Worm (Caenorhabditis elegans) whole organism, midembryonic: Measurements from ENCODE around the gene ZK470.2.

Source experiments
- T22C8.4 ChIP-seq: fragments of 200-800 bp; sonication (Bioruptor generic); IDR thresholded peaks from 2 replicates; pipeline ENCODE4 v1.3.6; 2022; ENCODE audit warnings: missing genetic modification characterization, missing compliant biosample characterization
- cog-1 ChIP-seq: sonication (generic microtip); optimal IDR thresholded peaks from 2 replicates; lab custom pipeline; 2016; ENCODE audit warnings: missing genetic modification characterization, missing compliant biosample characterization
- flt-1 ChIP-seq: fragments of 200-800 bp; sonication (Bioruptor generic); IDR thresholded peaks from 2 replicates; pipeline ENCODE4 v1.3.6; 2022; ENCODE audit warnings: missing genetic modification characterization, missing compliant biosample characterization
- tab-1 ChIP-seq: fragments of 200-800 bp; sonication (Bioruptor generic); IDR thresholded peaks from 2 replicates; pipeline ENCODE4 v1.3.6; 2022; ENCODE audit warnings: missing genetic modification characterization, missing compliant biosample characterization
- ztf-29 ChIP-seq: fragments of 200-800 bp; sonication (Bioruptor generic); IDR thresholded peaks from 2 replicates; pipeline ENCODE4 v1.3.6; 2022; ENCODE audit warnings: missing genetic modification reagents, missing genetic modification characterization, missing compliant biosample characterization

DNA sequence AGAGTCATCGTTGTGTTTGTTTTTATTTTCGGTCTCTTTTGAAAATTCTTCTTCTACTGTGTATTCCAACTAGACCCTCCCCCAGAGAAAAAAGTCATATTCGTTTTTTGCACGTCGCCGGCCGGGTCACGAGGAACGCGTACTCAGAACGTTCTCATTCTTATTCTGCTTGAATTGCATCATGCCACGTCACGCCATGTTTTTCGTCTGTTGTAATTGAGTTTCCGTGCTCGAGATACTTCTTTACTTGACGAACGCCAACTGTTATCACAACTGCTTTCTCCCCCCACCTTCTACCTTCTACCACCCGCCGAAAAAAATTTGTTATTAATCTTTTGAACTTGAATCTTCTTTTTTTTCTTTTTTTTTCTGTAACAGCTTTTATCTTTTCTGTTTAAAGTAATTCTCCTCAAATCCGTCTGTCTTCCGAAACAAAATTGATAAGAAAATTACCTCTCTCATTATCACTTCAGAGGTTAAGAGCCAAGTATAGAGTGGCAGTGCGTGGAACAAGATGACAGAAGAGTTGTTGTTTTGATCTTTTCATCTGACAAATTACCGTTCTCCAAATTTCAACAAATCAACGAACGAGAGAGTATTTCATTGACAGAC lies 7.8 kb downstream of the ZK470.2 start:
- TF ChIP-seq ztf-29 (no peak), cog-1 (tag; lab: Kevin White, UChicago) (no peak), flt-1 (GFP tag; lab: Robert Waterston, UW) (no peak), T22C8.4 (GFP tag; lab: Robert Waterston, UW) (no peak), tab-1 (GFP tag; lab: Robert Waterston, UW) (no peak)
